Fruit fly (Drosophila melanogaster): ENCODE measurements around the gene Rab3-GEF.
A peak's percentile ranks its signal among the peaks of the same experiment; 100 is the strongest.

Gene Rab3-GEF

DNA sequence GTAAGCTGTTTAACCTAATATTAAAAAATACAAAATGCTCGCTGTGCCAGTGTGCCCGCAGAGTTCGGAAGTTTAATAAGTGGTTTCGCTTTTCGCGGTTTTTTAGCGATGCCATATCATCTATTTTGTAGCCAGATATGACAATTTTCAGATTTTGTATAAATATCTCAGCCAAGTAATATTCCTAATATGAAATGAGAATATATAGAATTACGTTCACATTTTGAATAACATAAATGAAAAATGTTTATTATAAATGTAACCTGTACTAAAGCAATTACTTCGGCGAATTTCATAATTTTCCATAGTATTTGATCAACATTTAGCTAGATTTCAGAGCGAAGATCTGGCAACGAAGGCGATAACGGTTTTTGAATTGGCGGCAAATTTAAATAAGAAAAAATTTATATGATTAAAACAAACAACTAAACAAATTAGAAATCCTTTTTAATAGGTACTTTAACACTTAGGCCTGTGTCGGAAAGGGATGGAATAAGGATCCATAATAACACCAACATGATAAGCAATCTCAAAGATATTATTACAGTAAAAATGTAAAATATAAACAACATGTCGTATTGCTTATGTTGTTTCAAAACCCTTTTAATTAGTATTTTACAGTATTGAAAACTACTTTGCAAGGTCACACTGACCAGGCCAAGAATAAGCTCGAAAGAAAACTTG is 23.0 kb upstream of the Rab3-GEF start, which contains the start of the genes opm and dob:
Gene opm, minus strand, starts transcription at position 59 of the 684 bp plus-strand sequence.
Gene dob, plus strand, starts transcription at position 634 of the 684 bp plus-strand sequence.
- TF ChIP-seq Eip75B (GFP tag; optimal IDR thresholded peaks at IDR 0.05): peak; percentile 16
- TF ChIP-seq Sox14 (GFP tag; optimal IDR thresholded peaks at IDR 0.05): peak; percentile 46
- TF ChIP-seq lz (GFP tag; optimal IDR thresholded peaks at IDR 0.05): peak; percentile 21
- no peak for TF ChIP-seq Eip93F (GFP tag; optimal IDR thresholded peaks at IDR 0.05)
- no peak for TF ChIP-seq Eip78C (GFP tag)
- peak; percentile 30 for TF ChIP-seq achi (GFP tag; optimal IDR thresholded peaks at IDR 0.05)
- TF ChIP-seq CG31627 (GFP tag; optimal IDR thresholded peaks at IDR 0.05): peak; percentile 14
- TF ChIP-seq CG11294 (GFP tag; IDR thresholded peaks at IDR 0.05): no peak
- peak; percentile 16 for TF ChIP-seq topi (GFP tag; optimal IDR thresholded peaks at IDR 0.05)
- TF ChIP-seq cyc (GFP tag; optimal IDR thresholded peaks at IDR 0.05): peak; percentile 19
- TF ChIP-seq Blimp-1 (GFP tag; optimal IDR thresholded peaks at IDR 0.05): peak; percentile 43
- peak; percentile 36 for TF ChIP-seq esn (GFP tag; optimal IDR thresholded peaks at IDR 0.05)
- peak; percentile 65 for TF ChIP-seq svp (GFP tag)
- no peak for TF ChIP-seq CG3032 (tag; optimal IDR thresholded peaks at IDR 0.05)
- TF ChIP-seq CG10631 (GFP tag; optimal IDR thresholded peaks at IDR 0.05): no peak
- TF ChIP-seq CG6276 (GFP tag; optimal IDR thresholded peaks at IDR 0.05): no peak
- TF ChIP-seq Hr39 (GFP tag; optimal IDR thresholded peaks at IDR 0.05): peak; percentile 14
- TF ChIP-seq CG1621 (tag; optimal IDR thresholded peaks at IDR 0.05): no peak
- TF ChIP-seq Smox (GFP tag; optimal IDR thresholded peaks at IDR 0.05): peak; percentile 16
- peak; percentile 30 for TF ChIP-seq Met (GFP tag; optimal IDR thresholded peaks at IDR 0.05)
- TF ChIP-seq CG6163 (GFP tag; IDR thresholded peaks at IDR 0.05): no peak

DNA sequence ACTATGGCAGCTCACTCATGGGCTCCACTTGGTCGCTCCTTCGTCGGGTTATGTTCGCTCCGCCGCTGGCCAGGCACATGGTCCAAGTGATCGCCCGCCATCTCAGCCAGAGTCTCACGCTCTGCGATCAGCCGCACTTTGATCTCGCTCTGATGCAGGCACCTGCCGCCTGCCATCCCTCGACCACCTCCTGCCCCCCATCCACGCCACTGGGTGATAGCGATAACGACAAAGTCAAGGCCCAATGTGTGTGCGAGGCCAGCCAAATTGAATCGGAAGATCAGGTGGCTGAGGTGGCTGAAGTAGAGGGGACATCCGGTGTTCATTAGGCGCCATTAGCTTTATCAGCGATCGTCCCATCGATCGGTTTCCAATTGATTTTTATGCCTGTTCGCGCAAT is 20.9 kb upstream of the Rab3-GEF start:
- TF ChIP-seq Eip78C (GFP tag) (peak; percentile 0), vri (GFP tag; optimal IDR thresholded peaks at IDR 0.05) (no peak), Hr39 (GFP tag; optimal IDR thresholded peaks at IDR 0.05) (no peak), CG7368 (GFP tag; optimal IDR thresholded peaks at IDR 0.05) (no peak), ss (GFP tag; optimal IDR thresholded peaks at IDR 0.05) (peak; percentile 21 to 50), Sox14 (GFP tag; optimal IDR thresholded peaks at IDR 0.05) (no peak), CG3919 (GFP tag; optimal IDR thresholded peaks at IDR 0.05) (no peak), svp (GFP tag) (peak; percentile 96), CG9139 (GFP tag; optimal IDR thresholded peaks at IDR 0.05) (no peak), Eip75B (GFP tag; optimal IDR thresholded peaks at IDR 0.05) (no peak)

DNA sequence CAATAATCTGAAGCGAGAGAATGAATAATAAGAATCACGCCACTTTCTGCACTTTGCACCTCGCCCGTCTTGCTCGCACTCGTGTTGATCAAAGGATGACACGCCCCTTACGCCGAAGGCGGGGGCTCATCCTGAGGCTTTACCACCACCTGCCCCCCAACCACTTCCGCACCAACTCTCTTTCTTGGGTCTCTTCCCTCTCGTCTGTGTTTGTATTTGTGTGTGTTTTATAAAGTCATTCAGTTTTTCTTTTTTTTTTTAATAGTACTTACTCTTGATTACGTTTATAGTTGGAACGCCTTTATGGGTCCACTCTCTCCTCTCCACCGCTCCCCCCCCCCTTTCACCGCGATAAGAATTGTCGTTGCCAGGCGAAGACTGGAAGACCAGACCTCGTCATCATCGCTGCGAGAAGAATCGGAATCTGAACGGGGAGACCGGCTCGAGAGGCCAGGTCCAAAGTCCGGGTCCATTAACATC is 20.0 kb upstream of the Rab3-GEF start:
- TF ChIP-seq CG8319 (GFP tag; optimal IDR thresholded peaks at IDR 0.05) (peak; percentile 88), cyc (GFP tag; optimal IDR thresholded peaks at IDR 0.05) (peak; percentile 59), Met (GFP tag; optimal IDR thresholded peaks at IDR 0.05) (peak; percentile 72), topi (GFP tag; optimal IDR thresholded peaks at IDR 0.05) (peak; percentile 82), ss (GFP tag; optimal IDR thresholded peaks at IDR 0.05) (peak; percentile 100), Sox102F (GFP tag; optimal IDR thresholded peaks at IDR 0.05) (peak; percentile 77), CG6276 (GFP tag; optimal IDR thresholded peaks at IDR 0.05) (peak; percentile 93), Lpt (GFP tag; optimal IDR thresholded peaks at IDR 0.05) (peak; percentile 92), Sox14 (GFP tag; optimal IDR thresholded peaks at IDR 0.05) (peak; percentile 85), eg (GFP tag; IDR thresholded peaks at IDR 0.05) (peak; percentile 84), dac (GFP tag; optimal IDR thresholded peaks at IDR 0.05) (peak; percentile 77), CG31627 (GFP tag; optimal IDR thresholded peaks at IDR 0.05) (no peak), Eip93F (GFP tag; optimal IDR thresholded peaks at IDR 0.05) (peak; percentile 35), fd85E (GFP tag; optimal IDR thresholded peaks at IDR 0.05) (peak; percentile 81), pdm3 (GFP tag; optimal IDR thresholded peaks at IDR 0.05) (peak; percentile 86), CG11902 (GFP tag; optimal IDR thresholded peaks at IDR 0.05) (no peak), Hr39 (GFP tag; optimal IDR thresholded peaks at IDR 0.05) (peak; percentile 34), CG8632 (GFP tag; optimal IDR thresholded peaks at IDR 0.05) (peak; percentile 86), CG11762 (GFP tag; optimal IDR thresholded peaks at IDR 0.05; ENCODE audit: insufficient read depth) (peak; percentile 94), dsx (GFP tag; optimal IDR thresholded peaks at IDR 0.05; ENCODE audit: poor library complexity, severe bottlenecking) (peak; percentile 81), CG32006 (GFP tag; optimal IDR thresholded peaks at IDR 0.05) (peak; percentile 85), Gug (GFP tag; IDR thresholded peaks at IDR 0.05) (peak; percentile 74), CG3032 (tag; optimal IDR thresholded peaks at IDR 0.05) (peak; percentile 85), OdsH (GFP tag; optimal IDR thresholded peaks at IDR 0.05) (peak; percentile 83), net (GFP tag; optimal IDR thresholded peaks at IDR 0.05) (peak; percentile 96), CG6808 (GFP tag; optimal IDR thresholded peaks at IDR 0.05) (peak; percentile 99), Smox (GFP tag; optimal IDR thresholded peaks at IDR 0.05) (peak; percentile 36), salr (GFP tag; optimal IDR thresholded peaks at IDR 0.05) (peak; percentile 89 to 98), Hr38 (GFP tag; optimal IDR thresholded peaks at IDR 0.05) (no peak), CG7368 (GFP tag; optimal IDR thresholded peaks at IDR 0.05) (peak; percentile 92), Eip75B (GFP tag; optimal IDR thresholded peaks at IDR 0.05) (peak; percentile 87)
